Fruit fly (Drosophila melanogaster) whole organism, larva: ENCODE data around the gene CG12951.

Experiments used
- noc ChIP-seq: fragments of 200-800 bp; sonication (Bioruptor generic); optimal IDR thresholded peaks from 3 replicates; lab custom pipeline; 2019; ENCODE audit warnings: missing biosample characterization, mild to moderate bottlenecking, missing genetic modification characterization, moderate library complexity

Gene CG12951

DNA sequence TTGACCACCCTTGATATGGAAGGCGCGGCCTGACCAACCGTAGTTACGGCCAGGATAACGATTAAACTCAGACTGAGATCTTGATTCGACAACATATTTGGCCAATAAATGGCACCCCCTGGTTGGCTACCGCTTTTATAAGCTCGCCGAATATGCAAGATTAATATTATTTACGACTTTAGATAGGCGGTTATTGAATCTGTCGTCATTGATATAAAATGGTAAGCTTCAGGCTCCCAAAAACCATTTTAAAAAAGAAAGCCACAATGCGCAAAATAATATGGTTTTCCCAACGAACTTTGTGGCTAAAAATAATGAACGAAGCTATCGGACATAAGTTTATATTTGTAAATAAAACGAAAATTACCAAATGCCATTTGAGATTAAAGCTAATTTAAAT is at the start of gene CG12951:
Gene CG12951 (minus strand): TSS at position 101 of the 400 bp plus-strand sequence.
- TF ChIP-seq noc (tag; lab: Kevin White, UChicago), result no peak

- TF ChIP-seq noc (tag; lab: Kevin White, UChicago), result peak; percentile 52
These were observed 48.7 kb upstream of the CG12951 start for dm6 chr3R:9378644-9379411.

DNA sequence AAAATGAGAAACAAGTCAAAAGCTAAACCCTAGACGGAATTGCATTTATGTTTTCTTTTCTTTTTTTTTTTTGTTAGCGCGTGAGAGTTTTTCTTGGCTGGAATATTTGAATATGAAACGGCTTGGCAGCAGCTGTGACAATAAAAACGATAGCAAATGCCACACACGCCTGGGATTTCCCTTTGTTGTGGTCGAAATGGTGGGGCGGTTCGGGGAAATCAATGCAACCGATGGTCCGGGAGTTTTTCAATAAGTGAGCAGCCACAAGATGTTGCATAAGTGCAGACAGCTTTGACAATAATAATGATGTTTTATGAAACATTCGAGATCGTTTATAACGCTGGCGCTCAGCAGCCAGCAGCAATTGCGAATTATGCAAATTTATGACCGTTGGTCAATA is 46.7 kb upstream of the CG12951 start:
- TF ChIP-seq noc (tag; lab: Kevin White, UChicago), result no peak

dm6 chr3R:9370413-9370812 is 40.3 kb upstream of the CG12951 start:
- TF ChIP-seq noc (tag; lab: Kevin White, UChicago), result peak; percentile 66

DNA sequence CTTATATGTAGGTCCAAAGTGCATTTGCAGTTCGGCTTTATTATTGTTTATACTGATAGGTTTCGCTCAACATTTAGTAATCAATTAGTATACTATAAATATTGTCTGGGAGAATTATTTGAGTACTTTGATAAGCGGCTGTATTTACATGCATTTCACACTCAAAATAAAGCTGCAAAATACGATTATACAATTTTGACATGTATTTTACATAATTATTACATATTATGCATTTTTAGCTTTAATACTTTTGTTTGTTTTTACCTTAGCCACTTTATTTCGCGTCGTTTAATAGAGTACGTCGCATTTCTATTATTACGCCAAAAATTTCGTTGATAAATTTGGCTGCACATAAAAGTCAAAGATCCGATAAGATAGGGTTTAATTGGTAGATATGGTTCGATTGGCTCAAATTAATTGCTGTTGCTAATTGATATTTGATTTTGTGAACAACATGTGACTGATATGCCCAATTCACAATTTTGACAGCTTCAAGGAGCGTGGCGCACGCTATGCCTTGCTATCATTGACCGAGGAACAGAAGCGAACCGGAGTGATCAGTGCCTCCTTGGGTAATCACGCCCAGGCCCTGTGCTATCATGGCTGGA is 35.9 kb upstream of the CG12951 start:
- peak; percentile 27 for TF ChIP-seq noc (tag; lab: Kevin White, UChicago)

DNA sequence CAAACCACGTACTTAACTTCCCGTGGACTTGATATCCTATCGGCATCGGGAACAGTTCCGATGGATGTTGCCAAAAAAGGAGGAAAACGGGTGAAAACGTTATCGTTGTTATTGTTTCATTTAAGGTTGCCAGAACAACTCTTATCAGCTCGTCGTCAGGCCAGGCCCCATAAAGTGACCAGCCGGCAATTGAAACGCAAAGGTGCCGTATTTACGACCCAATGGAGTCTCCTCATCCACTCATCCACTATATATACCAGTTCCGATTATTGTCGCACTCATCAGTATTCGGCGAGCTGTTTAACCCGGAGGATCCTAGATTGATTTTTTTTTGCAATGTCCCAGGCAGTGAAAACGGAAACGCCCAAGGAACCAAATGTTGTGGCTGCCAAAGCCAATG is 35.0 kb upstream of the CG12951 start, which contains the start of gene Srr:
Gene Srr (plus strand): TSS at position 278 of the 400 bp plus-strand sequence.
- TF ChIP-seq noc (tag; lab: Kevin White, UChicago), result no peak

dm6 chr3R:9363066-9363719 is 33.1 kb upstream of the CG12951 start, which contains the start of gene CG18473:
Gene CG18473 (plus strand): TSS chr3R:9363305.
- TF ChIP-seq noc (tag; lab: Kevin White, UChicago), result no peak

DNA sequence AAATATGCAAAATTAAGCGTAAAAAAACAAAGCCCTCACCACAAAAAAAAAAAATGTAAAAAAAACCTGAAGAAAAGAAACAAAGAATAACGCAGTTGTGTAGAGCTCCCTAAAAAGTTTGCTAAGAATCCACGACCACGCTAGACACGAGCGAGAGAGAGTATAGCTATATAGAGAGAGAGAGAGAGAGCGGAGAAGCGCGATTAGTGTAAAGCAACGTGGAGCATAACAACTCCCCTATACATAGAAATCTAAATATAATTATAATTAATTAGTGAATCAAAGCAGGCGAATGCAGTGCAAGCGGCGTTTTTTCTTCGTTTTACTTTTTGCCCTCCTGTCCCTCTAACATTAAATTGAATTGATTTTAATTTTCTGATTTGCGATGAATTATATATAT is 29.3 kb upstream of the CG12951 start:
- TF ChIP-seq noc (tag; lab: Kevin White, UChicago), result no peak

- no peak for TF ChIP-seq noc (tag; lab: Kevin White, UChicago)
These were observed 25.1 kb upstream of the CG12951 start, which contains the start of gene CG43675 for dm6 chr3R:9355195-9355594. Gene CG43675 (plus strand): TSS chr3R:9355495.

dm6 chr3R:9353276-9353652 is 23.1 kb upstream of the CG12951 start:
- peak; percentile 71 for TF ChIP-seq noc (tag; lab: Kevin White, UChicago)

DNA sequence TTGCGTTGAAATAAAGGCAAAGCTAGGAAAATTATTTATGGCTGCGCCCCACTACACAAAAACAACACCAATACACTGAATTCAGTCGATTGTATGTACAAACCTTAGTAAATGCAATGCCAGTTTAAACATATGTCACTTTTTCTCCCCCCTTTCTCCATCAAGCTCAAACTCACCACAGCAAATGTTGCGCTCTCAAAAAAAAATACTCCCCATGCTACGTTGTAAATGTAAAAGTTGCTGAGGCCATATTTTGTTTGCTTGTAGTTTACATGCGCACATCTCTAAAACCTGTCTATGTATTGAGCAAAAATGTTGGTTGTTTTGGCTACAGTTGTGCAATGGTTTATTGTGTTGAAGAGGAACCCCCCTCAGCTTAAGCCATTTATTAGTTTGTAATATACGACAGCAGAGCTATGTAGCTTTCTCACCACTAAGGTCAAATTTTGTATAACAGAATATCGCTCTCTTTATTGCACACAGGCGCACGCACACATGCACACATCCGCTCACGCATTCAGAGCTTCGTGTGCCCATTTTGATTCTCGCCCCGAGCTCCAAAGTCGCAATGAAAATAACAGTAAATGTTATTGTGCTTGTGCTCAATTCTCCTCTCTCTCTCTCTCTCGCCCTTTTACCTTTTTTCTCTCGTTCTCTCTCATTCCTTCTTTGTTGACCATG is 22.6 kb upstream of the CG12951 start:
- TF ChIP-seq noc (tag; lab: Kevin White, UChicago), result no peak

DNA sequence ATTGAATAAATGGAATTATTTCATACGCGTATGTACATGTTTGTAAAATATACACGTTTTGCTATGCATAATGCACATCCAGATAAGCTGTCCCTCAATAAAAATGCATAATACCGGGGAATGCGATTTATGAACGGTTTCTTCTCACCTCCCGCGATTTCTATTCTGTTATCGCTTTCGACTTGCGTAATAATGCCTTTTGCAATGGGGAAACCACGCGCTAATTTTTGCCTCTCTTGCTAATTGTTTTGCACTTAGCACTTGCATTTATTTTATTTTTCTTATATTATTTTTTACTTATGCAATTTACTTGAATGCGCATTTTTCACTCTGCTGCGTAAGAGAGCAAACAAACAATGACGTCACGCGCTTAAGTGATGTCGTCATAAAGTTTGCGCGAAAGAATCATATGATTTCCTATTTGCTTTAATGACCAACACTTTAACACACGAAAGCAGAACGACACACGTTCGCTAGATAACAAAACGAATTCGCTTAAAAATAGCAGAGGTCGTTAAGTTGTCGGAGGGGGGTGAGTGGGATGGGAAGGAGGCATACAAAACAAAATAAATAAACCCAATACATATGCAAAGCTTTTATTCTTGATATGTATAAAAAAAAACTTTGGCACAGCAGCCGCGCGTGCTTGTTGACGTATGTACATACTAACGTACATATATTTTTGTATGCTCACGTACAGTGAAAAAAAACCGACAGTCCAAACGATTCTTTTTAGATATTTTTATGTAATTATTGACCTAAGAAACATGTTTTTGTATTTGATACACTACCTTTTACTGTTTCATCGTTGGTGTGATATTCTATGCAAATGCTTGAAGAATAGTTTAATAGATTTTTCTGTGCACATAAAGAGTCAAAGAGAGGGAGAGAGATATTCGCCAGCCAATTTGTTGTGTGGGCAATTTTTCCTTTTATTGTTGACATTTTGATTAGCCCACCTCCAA is 21.6 kb upstream of the CG12951 start:
- TF ChIP-seq noc (tag; lab: Kevin White, UChicago), result peak; percentile 85

dm6 chr3R:9350561-9351379 is 20.6 kb upstream of the CG12951 start:
- no peak for TF ChIP-seq noc (tag; lab: Kevin White, UChicago)
